Fruit fly (Drosophila melanogaster): ENCODE data around the gene Sox21a.

DNA sequence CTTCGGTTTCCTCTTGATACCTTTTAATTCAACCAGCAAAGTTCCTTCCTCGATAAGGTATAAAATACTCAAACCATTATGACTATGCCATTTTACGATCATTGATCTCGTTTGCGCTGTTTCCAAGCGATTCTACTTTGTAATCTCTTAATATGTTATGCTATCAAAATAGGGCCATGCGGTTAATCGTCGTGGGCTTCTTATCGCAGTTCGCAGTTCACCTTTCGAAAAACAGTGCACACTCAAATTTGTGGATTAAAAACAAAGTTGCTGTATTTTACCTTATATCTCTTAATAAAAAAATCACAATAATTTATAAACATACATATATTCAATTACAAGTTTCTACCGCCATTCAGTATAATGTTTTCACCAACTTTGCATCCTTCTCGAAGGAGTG, 7.9 kb downstream of the Sox21a start:
- TF ChIP-seq Sox14 (GFP tag; optimal IDR thresholded peaks at IDR 0.05) (no peak), CG6276 (GFP tag; optimal IDR thresholded peaks at IDR 0.05) (no peak), CG7368 (GFP tag; optimal IDR thresholded peaks at IDR 0.05) (no peak), pdm3 (GFP tag; optimal IDR thresholded peaks at IDR 0.05) (no peak), dac (GFP tag; optimal IDR thresholded peaks at IDR 0.05) (no peak), CG11762 (GFP tag; optimal IDR thresholded peaks at IDR 0.05; ENCODE audit: insufficient read depth) (no peak), CG6854 (GFP tag; optimal IDR thresholded peaks at IDR 0.05) (no peak), topi (GFP tag; optimal IDR thresholded peaks at IDR 0.05) (no peak), Hr39 (GFP tag; optimal IDR thresholded peaks at IDR 0.05) (no peak), CG3032 (tag; optimal IDR thresholded peaks at IDR 0.05) (no peak)
